Fruit fly (Drosophila melanogaster): ENCODE data around the gene CG7730.
A peak's percentile ranks its signal among the peaks of the same experiment; 100 is the strongest.

The CG7730 gene

dm6 chr3L:16986062-16987013, 41.0 kb upstream of the CG7730 start (continued):
- 0 out of 3 replicates have a peak, but pooled peaks have one; percentile 13 for TF ChIP-seq C15 (GFP tag; IDR thresholded peaks at IDR 0.05)
- no peak for TF ChIP-seq CG7745 (tag; optimal IDR thresholded peaks at IDR 0.05)
- TF ChIP-seq CG4820 (GFP tag; optimal IDR thresholded peaks at IDR 0.05) = peak; percentile 48
- TF ChIP-seq Opbp (GFP tag; IDR thresholded peaks at IDR 0.05; ENCODE audit: partially characterized antibody) = no peak
- TF ChIP-seq croc (GFP tag; conservative IDR thresholded peaks at IDR 0.05) = 0 out of 3 replicates have a peak, but pooled peaks have one; percentile 24
- TF ChIP-seq CG7786 (GFP tag; optimal IDR thresholded peaks at IDR 0.05) = peak; percentile 11
- TF ChIP-seq CG2202 (tag; optimal IDR thresholded peaks at IDR 0.05) = no peak
- TF ChIP-seq trh (GFP tag; optimal IDR thresholded peaks at IDR 0.05) = no peak
- TF ChIP-seq CG9876 (GFP tag; optimal IDR thresholded peaks at IDR 0.05) = no peak
- TF ChIP-seq CG11723 (GFP tag; optimal IDR thresholded peaks at IDR 0.05) = peak; percentile 1
- peak; percentile 29; the same call in 1 of the 3 replicates for TF ChIP-seq CG2889 (GFP tag; IDR thresholded peaks at IDR 0.05)
- no peak for TF ChIP-seq jing (GFP tag; optimal IDR thresholded peaks at IDR 0.05)
- peak; percentile 9 for TF ChIP-seq unpg (GFP tag; optimal IDR thresholded peaks at IDR 0.05)
- TF ChIP-seq Atf3 (GFP tag; optimal IDR thresholded peaks at IDR 0.05) = no peak
- TF ChIP-seq CG17186 (GFP tag; optimal IDR thresholded peaks at IDR 0.05) = no peak
- TF ChIP-seq CG15601 (tag; optimal IDR thresholded peaks at IDR 0.05) = no peak
- TF ChIP-seq Sry-δ (GFP tag; optimal IDR thresholded peaks at IDR 0.05) = peak; percentile 7
- TF ChIP-seq Max (GFP tag; optimal IDR thresholded peaks at IDR 0.05) = peak; percentile 53
- peak; percentile 52 for TF ChIP-seq CG15011 (GFP tag; optimal IDR thresholded peaks at IDR 0.05)
- TF ChIP-seq lilli (GFP tag; optimal IDR thresholded peaks at IDR 0.05) = peak; percentile 42
- TF ChIP-seq CG6813 (GFP tag; optimal IDR thresholded peaks at IDR 0.05) = no peak
- TF ChIP-seq CG14441 (GFP tag; IDR thresholded peaks at IDR 0.05) = peak; percentile 37; the same call in 1 of the 2 replicates
- TF ChIP-seq yki (optimal IDR thresholded peaks at IDR 0.05) = no peak
- TF ChIP-seq seq (GFP tag; IDR thresholded peaks at IDR 0.05) = 0 out of 2 replicates have a peak, but pooled peaks have one; percentile 18
- TF ChIP-seq Hmr (GFP tag; optimal IDR thresholded peaks at IDR 0.05) = peak; percentile 24
- TF ChIP-seq ham (GFP tag; IDR thresholded peaks at IDR 0.05) = 0 out of 2 replicates have a peak, but pooled peaks have one; percentile 37
- peak; percentile 29 for TF ChIP-seq Chrac-16 (GFP tag; optimal IDR thresholded peaks at IDR 0.05)
- TF ChIP-seq Sry-β (GFP tag; optimal IDR thresholded peaks at IDR 0.05) = no peak
- TF ChIP-seq D19A (tag; optimal IDR thresholded peaks at IDR 0.05) = peak; percentile 16
- TF ChIP-seq CG12236 (GFP tag; optimal IDR thresholded peaks at IDR 0.05) = no peak
- TF ChIP-seq twi (tag; optimal IDR thresholded peaks at IDR 0.05) = no peak
- TF ChIP-seq Ptx1 (GFP tag; IDR thresholded peaks at IDR 0.05) = peak; percentile 69
- peak; percentile 52 for TF ChIP-seq az2 (GFP tag; optimal IDR thresholded peaks at IDR 0.05)
- peak; percentile 36 for TF ChIP-seq Dek (tag; optimal IDR thresholded peaks at IDR 0.05)
- no peak for TF ChIP-seq chn (GFP tag; optimal IDR thresholded peaks at IDR 0.05)
- TF ChIP-seq Pdp1 (GFP tag; optimal IDR thresholded peaks at IDR 0.05) = peak; percentile 28 to 46
- TF ChIP-seq grau (tag; optimal IDR thresholded peaks at IDR 0.05) = peak; percentile 58
- 0 out of 3 replicates have a peak, but pooled peaks have one; percentile 18 for TF ChIP-seq Aef1 (GFP tag; IDR thresholded peaks at IDR 0.05)
- peak; percentile 9 for TF ChIP-seq CG2116 (GFP tag; optimal IDR thresholded peaks at IDR 0.05)
- TF ChIP-seq PHDP (tag; optimal IDR thresholded peaks at IDR 0.05) = peak; percentile 28
- TF ChIP-seq NFAT (GFP tag; IDR thresholded peaks at IDR 0.05) = peak; percentile 75
- TF ChIP-seq tio (GFP tag; optimal IDR thresholded peaks at IDR 0.05) = peak; percentile 73
- peak; percentile 58 for TF ChIP-seq CG13424 (tag; optimal IDR thresholded peaks at IDR 0.05)
- no peak for TF ChIP-seq HLH4C (GFP tag; IDR thresholded peaks at IDR 0.05; ENCODE audit: partially characterized antibody)
- TF ChIP-seq crc (GFP tag; optimal IDR thresholded peaks at IDR 0.05) = no peak
- peak; percentile 66 for TF ChIP-seq CG18619 (GFP tag; optimal IDR thresholded peaks at IDR 0.05)
- no peak for TF ChIP-seq gsb-n (tag; optimal IDR thresholded peaks at IDR 0.05)
- TF ChIP-seq br (optimal IDR thresholded peaks at IDR 0.05) = no peak
- peak; percentile 40 for TF ChIP-seq CG2712 (tag; optimal IDR thresholded peaks at IDR 0.05)
